Worm (Caenorhabditis elegans) whole organism, late embryonic: ENCODE results near the gene srh-128.

Experiments used
- C08G9.2 ChIP-seq: sonication (generic microtip); optimal IDR thresholded peaks from 2 replicates; lab custom pipeline; 2016; ENCODE audit warnings: mild to moderate bottlenecking, missing genetic modification characterization, moderate library complexity, missing compliant biosample characterization
- K02D7.2 ChIP-seq: sonication (generic microtip); optimal IDR thresholded peaks from 2 replicates; lab custom pipeline; 2017; ENCODE audit warnings: mild to moderate bottlenecking, missing genetic modification characterization, missing compliant biosample characterization
- K09A11.1 ChIP-seq: sonication (generic microtip); optimal IDR thresholded peaks from 2 replicates; lab custom pipeline; 2017; ENCODE audit warnings: antibody characterized with exemption, mild to moderate bottlenecking, missing genetic modification characterization, missing compliant biosample characterization; ENCODE audit not compliant: insufficient read depth
- T23F11.4 ChIP-seq: fragments of 200-800 bp; sonication (Bioruptor generic); optimal IDR thresholded peaks from 2 replicates; lab custom pipeline; 2018; ENCODE audit warnings: mild to moderate bottlenecking, missing genetic modification characterization, missing compliant biosample characterization
- ceh-14 ChIP-seq: sonication (generic microtip); optimal IDR thresholded peaks from 2 replicates; lab custom pipeline; 2016; ENCODE audit warnings: missing genotype, missing genetic modification characterization, missing compliant biosample characterization
- ceh-19 ChIP-seq: fragments of 200-800 bp; sonication (Bioruptor generic); optimal IDR thresholded peaks from 2 replicates; lab custom pipeline; 2018; ENCODE audit warnings: mild to moderate bottlenecking, missing genetic modification characterization, missing compliant biosample characterization
- ceh-22 ChIP-seq: sonication (generic microtip); optimal IDR thresholded peaks from 2 replicates; lab custom pipeline; 2017; ENCODE audit warnings: missing biosample characterization, missing genetic modification characterization
- ceh-24 ChIP-seq: sonication (generic microtip); optimal IDR thresholded peaks from 2 replicates; lab custom pipeline; 2016; ENCODE audit warnings: mild to moderate bottlenecking, missing genetic modification characterization, missing compliant biosample characterization
- ceh-31 ChIP-seq: sonication (generic microtip); optimal IDR thresholded peaks from 2 replicates; lab custom pipeline; 2016; ENCODE audit warnings: missing genetic modification characterization, missing compliant biosample characterization
- ceh-45 ChIP-seq: fragments of 200-800 bp; sonication (Bioruptor generic); IDR thresholded peaks from 2 replicates; pipeline ENCODE4 v1.3.6; 2022; ENCODE audit warnings: missing genetic modification reagents, missing genetic modification characterization, missing compliant biosample characterization
- ceh-9 ChIP-seq: sonication (generic microtip); optimal IDR thresholded peaks from 2 replicates; lab custom pipeline; 2016; ENCODE audit warnings: mild to moderate bottlenecking, missing genetic modification characterization, inconsistent platforms, missing compliant biosample characterization
- dve-1 ChIP-seq: sonication (generic microtip); optimal IDR thresholded peaks from 2 replicates; lab custom pipeline; 2017; ENCODE audit warnings: antibody characterized with exemption, mild to moderate bottlenecking, missing genetic modification characterization, missing compliant biosample characterization
- elt-2 ChIP-seq: sonication (generic microtip); optimal IDR thresholded peaks from 2 replicates; lab custom pipeline; 2016; ENCODE audit warnings: missing genetic modification reagents, missing genetic modification characterization, missing compliant biosample characterization
- elt-4 ChIP-seq: sonication (generic microtip); optimal IDR thresholded peaks from 2 replicates; lab custom pipeline; 2016; ENCODE audit warnings: missing genetic modification characterization, missing compliant biosample characterization
- ets-4 ChIP-seq: sonication (generic microtip); optimal IDR thresholded peaks from 2 replicates; lab custom pipeline; 2016; ENCODE audit warnings: missing genetic modification characterization, missing compliant biosample characterization
- eyg-1 ChIP-seq: sonication (generic microtip); optimal IDR thresholded peaks from 2 replicates; lab custom pipeline; 2016; ENCODE audit warnings: missing genotype, missing genetic modification characterization, missing compliant biosample characterization
- fax-1 ChIP-seq: sonication (generic microtip); optimal IDR thresholded peaks from 2 replicates; lab custom pipeline; 2016; ENCODE audit warnings: missing genotype, missing genetic modification characterization, missing compliant biosample characterization
- fkh-10 ChIP-seq: fragments of 150-350 bp; optimal IDR thresholded peaks from 2 replicates; lab custom pipeline; 2014; ENCODE audit warnings: missing biosample characterization, missing genetic modification reagents, missing genetic modification characterization
- gmeb-2 ChIP-seq: sonication (generic microtip); optimal IDR thresholded peaks from 2 replicates; lab custom pipeline; 2016; ENCODE audit warnings: missing genetic modification characterization, inconsistent platforms, missing compliant biosample characterization
- hlh-15 ChIP-seq: sonication (generic microtip); optimal IDR thresholded peaks from 2 replicates; lab custom pipeline; 2016; ENCODE audit warnings: missing genetic modification characterization, missing compliant biosample characterization
- hlh-30 ChIP-seq: sonication (generic microtip); optimal IDR thresholded peaks from 2 replicates; lab custom pipeline; 2017; ENCODE audit warnings: antibody characterized with exemption, missing genetic modification characterization, missing compliant biosample characterization; ENCODE audit not compliant: insufficient read depth
- hlh-8 ChIP-seq: sonication (generic microtip); optimal IDR thresholded peaks from 2 replicates; lab custom pipeline; 2016; ENCODE audit warnings: missing genotype, missing genetic modification characterization, missing compliant biosample characterization
- lim-6 ChIP-seq: sonication (generic microtip); optimal IDR thresholded peaks from 2 replicates; lab custom pipeline; 2016; ENCODE audit warnings: missing genetic modification characterization, missing compliant biosample characterization
- lin-11 ChIP-seq: fragments of 200-800 bp; sonication (Bioruptor generic); optimal IDR thresholded peaks from 2 replicates; lab custom pipeline; 2018; ENCODE audit warnings: mild to moderate bottlenecking, missing genetic modification characterization, missing compliant biosample characterization
- madf-2 ChIP-seq: sonication (generic microtip); optimal IDR thresholded peaks from 2 replicates; lab custom pipeline; 2017; ENCODE audit warnings: missing genetic modification characterization, missing compliant biosample characterization
- mec-3 ChIP-seq: sonication (generic microtip); optimal IDR thresholded peaks from 2 replicates; lab custom pipeline; 2016; ENCODE audit warnings: borderline replicate concordance, missing genetic modification characterization, missing compliant biosample characterization
- nfya-1 ChIP-seq: sonication (generic microtip); optimal IDR thresholded peaks from 2 replicates; lab custom pipeline; 2017; ENCODE audit warnings: missing genetic modification characterization, mild to moderate bottlenecking, missing compliant biosample characterization, antibody characterized with exemption, moderate library complexity
- nhr-232 ChIP-seq: sonication (generic microtip); optimal IDR thresholded peaks from 2 replicates; lab custom pipeline; 2016; ENCODE audit warnings: missing genetic modification characterization, missing compliant biosample characterization
- npax-4 ChIP-seq: sonication (generic microtip); optimal IDR thresholded peaks from 2 replicates; lab custom pipeline; 2016; ENCODE audit warnings: missing genetic modification characterization, missing compliant biosample characterization
- odd-2 ChIP-seq: sonication (generic microtip); optimal IDR thresholded peaks from 2 replicates; lab custom pipeline; 2017; ENCODE audit warnings: antibody characterized with exemption, mild to moderate bottlenecking, missing genetic modification characterization, missing compliant biosample characterization
- pag-3 ChIP-seq: sonication (generic microtip); optimal IDR thresholded peaks from 2 replicates; lab custom pipeline; 2016; ENCODE audit warnings: missing compliant biosample characterization, missing genetic modification characterization, borderline replicate concordance
- pat-9 ChIP-seq: fragments of 200-800 bp; sonication (Bioruptor generic); optimal IDR thresholded peaks from 2 replicates; lab custom pipeline; 2018; ENCODE audit warnings: mild to moderate bottlenecking, missing genetic modification characterization, moderate library complexity, missing compliant biosample characterization
- pha-4 ChIP-seq: fragments of 150-350 bp; optimal IDR thresholded peaks from 2 replicates; lab custom pipeline; 2018; ENCODE audit warnings: missing biosample characterization, missing genetic modification reagents, missing genetic modification characterization
- pqm-1 ChIP-seq: sonication (generic microtip); optimal IDR thresholded peaks from 2 replicates; lab custom pipeline; 2016; ENCODE audit warnings: missing genetic modification characterization, missing compliant biosample characterization
- pros-1 ChIP-seq: fragments of 150-350 bp; optimal IDR thresholded peaks from 2 replicates; lab custom pipeline; 2014; ENCODE audit warnings: missing biosample characterization, missing genetic modification reagents, missing genetic modification characterization
- rnt-1 ChIP-seq: sonication (generic microtip); optimal IDR thresholded peaks from 2 replicates; lab custom pipeline; 2016; ENCODE audit warnings: missing genetic modification characterization, missing compliant biosample characterization
- sox-2 ChIP-seq: fragments of 200-800 bp; sonication (Bioruptor generic); IDR thresholded peaks from 2 replicates; pipeline ENCODE4 v1.3.6; 2022; ENCODE audit warnings: missing genetic modification reagents, missing genetic modification characterization, missing compliant biosample characterization
- sox-4 ChIP-seq: sonication (generic microtip); optimal IDR thresholded peaks from 2 replicates; lab custom pipeline; 2017; ENCODE audit warnings: mild to moderate bottlenecking, missing genetic modification characterization, inconsistent platforms, missing compliant biosample characterization
- syd-9 ChIP-seq: sonication (generic microtip); optimal IDR thresholded peaks from 2 replicates; lab custom pipeline; 2016; ENCODE audit warnings: mild to moderate bottlenecking, missing genetic modification characterization, moderate library complexity, missing compliant biosample characterization
- tbx-7 ChIP-seq: sonication (generic microtip); optimal IDR thresholded peaks from 2 replicates; lab custom pipeline; 2016; ENCODE audit warnings: missing genotype, missing genetic modification characterization, missing compliant biosample characterization
- ttx-3 ChIP-seq: sonication (generic microtip); optimal IDR thresholded peaks from 2 replicates; lab custom pipeline; 2016; ENCODE audit warnings: missing genetic modification reagents, missing genetic modification characterization, missing compliant biosample characterization
- unc-3 ChIP-seq, 2 experiments: fragments of 200-800 bp in 1 of 2; sonication (Bioruptor generic) in 1 of 2; sonication (generic microtip) in 1 of 2; conservative IDR thresholded peaks in 1 of 2; optimal IDR thresholded peaks in 1 of 2; 2 replicates each; pipeline versions ENCODE4 v1.3.6 to Lab custom; 2016 to 2022; ENCODE audit warnings: missing compliant biosample characterization in 2 of 2, missing genetic modification characterization in 2 of 2, missing genetic modification reagents in 1 of 2
- unc-42 ChIP-seq: sonication (generic microtip); optimal IDR thresholded peaks from 2 replicates; lab custom pipeline; 2016; ENCODE audit warnings: missing genotype, missing genetic modification characterization, missing compliant biosample characterization
- unc-55 ChIP-seq: sonication (generic microtip); optimal IDR thresholded peaks from 2 replicates; lab custom pipeline; 2017; ENCODE audit warnings: missing biosample characterization, missing genetic modification reagents, missing genetic modification characterization
- unc-86 ChIP-seq: sonication (generic microtip); optimal IDR thresholded peaks from 2 replicates; lab custom pipeline; 2016; ENCODE audit warnings: missing genetic modification characterization, missing compliant biosample characterization

srh-128 gene

DNA sequence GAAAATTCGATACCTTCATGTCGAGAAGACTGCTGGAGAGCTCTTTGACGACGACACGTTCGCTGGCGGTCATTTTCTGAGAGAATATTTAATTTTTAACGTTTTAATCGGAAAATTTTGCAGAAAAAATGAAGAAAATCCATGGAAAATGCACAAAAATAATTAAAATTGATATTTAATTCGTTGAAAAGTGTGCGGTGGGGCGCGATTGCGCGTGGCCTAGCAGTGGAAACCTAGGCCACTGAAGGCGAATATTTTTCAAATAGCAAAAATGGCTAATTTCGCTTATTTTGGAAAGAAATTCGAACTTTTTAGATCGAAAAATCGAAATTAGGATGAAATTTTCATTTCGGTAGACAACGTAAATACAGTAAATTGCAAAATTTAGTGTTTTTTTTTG, 47.4 kb upstream of the srh-128 start, which contains the start of gene F29A7.6 (continued):
- TF ChIP-seq lim-6 (tag; lab: Kevin White, UChicago) = peak; percentile 17
- no peak for TF ChIP-seq elt-4
- TF ChIP-seq eyg-1 (tag; lab: Kevin White, UChicago) = peak; percentile 4
- TF ChIP-seq pqm-1 = no peak
- no peak for TF ChIP-seq gmeb-2 (tag; lab: Kevin White, UChicago)
- no peak for TF ChIP-seq ceh-24 (tag; lab: Kevin White, UChicago)
- no peak for TF ChIP-seq dve-1 (tag; lab: Kevin White, UChicago)
- TF ChIP-seq T23F11.4 = no peak
- TF ChIP-seq K02D7.2 (tag; lab: Kevin White, UChicago) = no peak
- TF ChIP-seq pat-9 (tag; lab: Kevin White, UChicago) = no peak
- TF ChIP-seq C08G9.2 (tag; lab: Kevin White, UChicago) = peak; percentile 81
- no peak for TF ChIP-seq sox-4 (tag; lab: Kevin White, UChicago)
- no peak for TF ChIP-seq ceh-45 (GFP tag; lab: Robert Waterston, UW)
- TF ChIP-seq rnt-1 (tag; lab: Kevin White, UChicago) = no peak
- no peak for TF ChIP-seq lin-11 (tag; lab: Kevin White, UChicago)
- no peak for TF ChIP-seq ceh-22 (tag; lab: Kevin White, UChicago)
- peak; percentile 32 for TF ChIP-seq fax-1
- no peak for TF ChIP-seq ceh-9 (tag; lab: Kevin White, UChicago)
- no peak for TF ChIP-seq mec-3 (tag; lab: Kevin White, UChicago)
- TF ChIP-seq sox-2 (GFP tag; lab: Robert Waterston, UW) = no peak
- TF ChIP-seq ets-4 (tag; lab: Kevin White, UChicago) = peak; percentile 68
- TF ChIP-seq syd-9 (tag; lab: Kevin White, UChicago) = no peak
- TF ChIP-seq madf-2 = no peak
- no peak for TF ChIP-seq unc-55 (GFP tag; lab: Kevin White, UChicago)
- TF ChIP-seq unc-3 (GFP tag; conservative IDR thresholded peaks at IDR 0.05; lab: Robert Waterston, UW) = no peak
- no peak for TF ChIP-seq unc-3 (tag; optimal IDR thresholded peaks at IDR 0.05; lab: Kevin White, UChicago)
- TF ChIP-seq K09A11.1 (tag; lab: Kevin White, UChicago) = no peak
- TF ChIP-seq hlh-30 (tag; lab: Kevin White, UChicago) = no peak
- TF ChIP-seq pha-4 = no peak
- no peak for TF ChIP-seq npax-4 (tag; lab: Kevin White, UChicago)
- peak; percentile 24 for TF ChIP-seq nfya-1 (tag; lab: Kevin White, UChicago)

DNA sequence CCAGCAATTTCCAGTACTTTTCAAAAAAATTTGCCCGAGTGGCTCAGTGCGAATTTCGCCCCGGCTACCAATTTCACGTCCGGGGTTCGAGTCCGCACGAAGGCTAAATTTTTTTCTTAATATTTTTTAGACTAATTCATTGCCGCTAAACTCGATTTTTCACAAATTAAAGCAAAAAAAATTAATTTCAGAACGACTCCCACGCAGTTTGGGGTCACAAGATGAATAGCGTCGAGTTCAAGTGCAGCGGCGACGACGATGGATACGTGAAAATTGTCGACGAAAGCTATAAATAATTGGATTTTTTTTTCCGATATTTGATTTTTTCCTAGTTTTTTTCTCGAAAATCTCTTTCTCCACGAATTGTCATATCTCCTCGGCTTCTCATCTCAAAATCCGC, 46.2 kb upstream of the srh-128 start:
- TF ChIP-seq ttx-3 = no peak

- TF ChIP-seq elt-2 (tag; lab: Kevin White, UChicago) = peak; percentile 66
- TF ChIP-seq fax-1 = no peak
- TF ChIP-seq, all 69 proteins: peak for 1
Measured at ce11 chrII:2749595-2750048, 44.5 kb upstream of the srh-128 start, which contains the start of gene F29A7.4. Gene F29A7.4 (plus strand): TSS chrII:2749998.

DNA sequence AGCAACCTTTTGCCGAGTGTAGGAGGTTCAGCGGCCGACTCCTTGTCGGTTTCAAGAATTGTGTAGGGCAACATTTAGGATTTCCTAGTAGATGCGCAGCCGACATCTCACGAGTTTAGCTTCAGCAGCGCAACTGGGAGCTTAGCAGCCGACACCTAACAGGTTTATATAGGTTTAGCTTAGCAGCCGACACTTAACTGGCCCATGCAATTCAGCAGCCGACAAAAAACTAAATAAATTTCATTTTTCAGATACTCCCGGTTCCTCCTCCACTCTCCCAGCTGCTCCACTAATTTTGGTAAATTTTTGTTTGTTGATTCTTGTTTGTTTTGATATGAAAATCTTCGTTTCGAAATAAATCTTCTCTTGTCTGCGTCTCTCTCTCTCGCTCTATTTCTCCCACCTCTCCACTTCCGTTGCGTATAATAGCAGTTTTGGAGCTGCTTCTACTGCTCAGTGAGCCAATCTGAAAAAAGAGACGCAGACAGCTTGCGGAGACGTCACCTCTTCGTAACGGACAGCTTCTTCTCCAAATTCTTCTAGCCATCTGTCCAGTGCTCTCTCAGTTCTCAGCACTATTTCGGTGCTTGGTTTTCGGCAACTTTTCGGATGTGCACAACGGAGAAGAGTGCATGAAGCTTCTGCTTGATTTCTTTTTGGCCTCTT, 43.0 kb upstream of the srh-128 start:
- no peak for TF ChIP-seq madf-2
- no peak for TF ChIP-seq pros-1 (tag; lab: Kevin White, UChicago)
- TF ChIP-seq hlh-8 (tag; lab: Kevin White, UChicago) = no peak
- TF ChIP-seq odd-2 (tag; lab: Kevin White, UChicago) = no peak
- no peak for TF ChIP-seq pat-9 (tag; lab: Kevin White, UChicago)
- TF ChIP-seq pag-3 = peak; percentile 20
- no peak for TF ChIP-seq nhr-232
- no peak for TF ChIP-seq unc-86 (tag; lab: Kevin White, UChicago)
- no peak for TF ChIP-seq hlh-15 (tag; lab: Kevin White, UChicago)
- peak; percentile 82 for TF ChIP-seq ceh-31
- TF ChIP-seq gmeb-2 (tag; lab: Kevin White, UChicago) = no peak
- TF ChIP-seq elt-4 = no peak
- TF ChIP-seq ceh-19 = no peak
- TF ChIP-seq fkh-10 = no peak
- TF ChIP-seq unc-42 (tag; lab: Kevin White, UChicago) = peak; percentile 71
- TF ChIP-seq ceh-45 (GFP tag; lab: Robert Waterston, UW) = no peak
- no peak for TF ChIP-seq lim-6 (tag; lab: Kevin White, UChicago)
- TF ChIP-seq ceh-14 (tag; lab: Kevin White, UChicago) = peak; percentile 47
- TF ChIP-seq dve-1 (tag; lab: Kevin White, UChicago) = no peak
- no peak for TF ChIP-seq ttx-3
- TF ChIP-seq tbx-7 (tag; lab: Kevin White, UChicago) = no peak
